Worm (Caenorhabditis elegans) whole organism, early embryonic: ENCODE measurements around the gene ZK154.5.

Experiments used
- B0310.2 ChIP-seq: sonication (generic microtip); optimal IDR thresholded peaks from 2 replicates; lab custom pipeline; 2016; ENCODE audit warnings: mild to moderate bottlenecking, missing genetic modification characterization, missing compliant biosample characterization
- F13C5.2 ChIP-seq: sonication (generic microtip); optimal IDR thresholded peaks from 2 replicates; lab custom pipeline; 2017; ENCODE audit warnings: mild to moderate bottlenecking, missing genetic modification characterization, inconsistent platforms, missing compliant biosample characterization
- aly-1 ChIP-seq: sonication (generic microtip); optimal IDR thresholded peaks from 2 replicates; lab custom pipeline; 2016; ENCODE audit warnings: missing genetic modification characterization, missing compliant biosample characterization
- ama-1 ChIP-seq: fragments of 150-350 bp; optimal IDR thresholded peaks from 2 replicates; lab custom pipeline; 2014
- ceh-13 ChIP-seq: fragments of 200-800 bp; sonication (Bioruptor generic); optimal IDR thresholded peaks from 2 replicates; lab custom pipeline; 2018; ENCODE audit warnings: mild to moderate bottlenecking, missing genetic modification characterization, missing compliant biosample characterization
- ceh-36 ChIP-seq: sonication (generic microtip); optimal IDR thresholded peaks from 2 replicates; lab custom pipeline; 2016; ENCODE audit warnings: missing genetic modification characterization, inconsistent platforms, missing compliant biosample characterization
- ets-7 ChIP-seq: sonication (generic microtip); optimal IDR thresholded peaks from 2 replicates; lab custom pipeline; 2016; ENCODE audit warnings: missing genotype, missing genetic modification characterization, missing compliant biosample characterization
- flt-1 ChIP-seq: fragments of 200-800 bp; sonication (Bioruptor generic); IDR thresholded peaks from 2 replicates; pipeline ENCODE4 v1.3.6; 2022; ENCODE audit warnings: missing genetic modification characterization, missing compliant biosample characterization
- hmbx-1 ChIP-seq: sonication (generic microtip); optimal IDR thresholded peaks from 2 replicates; lab custom pipeline; 2016; ENCODE audit warnings: mild to moderate bottlenecking, missing genetic modification characterization, missing compliant biosample characterization
- hmg-4 ChIP-seq: fragments of 200-800 bp; sonication (Bioruptor generic); optimal IDR thresholded peaks from 2 replicates; lab custom pipeline; 2018; ENCODE audit warnings: mild to moderate bottlenecking, missing genetic modification characterization, missing compliant biosample characterization
- hnd-1 ChIP-seq: sonication (generic microtip); optimal IDR thresholded peaks from 2 replicates; lab custom pipeline; 2016; ENCODE audit warnings: missing genetic modification characterization, missing compliant biosample characterization
- pes-1 ChIP-seq: fragments of 200-800 bp; sonication (Bioruptor generic); IDR thresholded peaks from 2 replicates; pipeline ENCODE4 v1.3.6; 2022; ENCODE audit warnings: missing genetic modification reagents, missing genetic modification characterization, missing compliant biosample characterization
- scrt-1 ChIP-seq: fragments of 200-800 bp; sonication (Bioruptor generic); IDR thresholded peaks from 2 replicates; pipeline ENCODE4 v1.3.6; 2022; ENCODE audit warnings: missing genetic modification characterization, missing compliant biosample characterization
- sea-1 ChIP-seq: fragments of 200-800 bp; sonication (Bioruptor generic); conservative IDR thresholded peaks from 2 replicates; pipeline ENCODE4 v1.3.6; 2022; ENCODE audit warnings: missing genetic modification characterization, missing compliant biosample characterization
- tbx-11 ChIP-seq: fragments of 200-800 bp; sonication (Bioruptor generic); IDR thresholded peaks from 2 replicates; pipeline ENCODE4 v1.3.6; 2022; ENCODE audit warnings: missing genetic modification characterization, missing compliant biosample characterization
- tbx-37 ChIP-seq: fragments of 200-800 bp; sonication (Bioruptor generic); conservative IDR thresholded peaks from 2 replicates; pipeline ENCODE4 v1.3.6; 2022; ENCODE audit warnings: missing genetic modification reagents, missing genetic modification characterization, missing compliant biosample characterization
- tra-4 ChIP-seq: sonication (generic microtip); optimal IDR thresholded peaks from 2 replicates; lab custom pipeline; 2017; ENCODE audit warnings: missing genetic modification characterization, missing compliant biosample characterization

The ZK154.5 gene

ce11 chrX:7779527-7780033, 8.2 kb downstream of the ZK154.5 start, which contains the start of gene ZK154.1:
TSS of gene ZK154.1 (plus strand) at chrX:7779577.
- TF ChIP-seq tbx-11 (GFP tag; lab: Robert Waterston, UW) = no peak
- TF ChIP-seq F13C5.2 (tag; lab: Kevin White, UChicago) = no peak
- TF ChIP-seq tbx-37 (GFP tag; lab: Robert Waterston, UW) = no peak
- no peak for TF ChIP-seq ama-1 (lab: Kevin White, UChicago)
- no peak for TF ChIP-seq hnd-1
- no peak for TF ChIP-seq tra-4 (tag; lab: Kevin White, UChicago)
- TF ChIP-seq B0310.2 (tag; lab: Kevin White, UChicago) = no peak
- no peak for TF ChIP-seq hmbx-1 (tag; lab: Kevin White, UChicago)
- TF ChIP-seq sea-1 (GFP tag; lab: Robert Waterston, UW) = no peak
- TF ChIP-seq flt-1 (GFP tag; lab: Robert Waterston, UW) = no peak
- no peak for TF ChIP-seq hmg-4 (GFP tag; lab: Kevin White, UChicago)
- no peak for TF ChIP-seq ets-7
- TF ChIP-seq scrt-1 (GFP tag; lab: Robert Waterston, UW) = no peak
- TF ChIP-seq ceh-36 (tag; lab: Kevin White, UChicago) = no peak
- TF ChIP-seq aly-1 (tag; lab: Kevin White, UChicago) = no peak
- no peak for TF ChIP-seq pes-1 (GFP tag; lab: Robert Waterston, UW)
- TF ChIP-seq ceh-13 (GFP tag; lab: Kevin White, UChicago) = no peak

ce11 chrX:7778786-7779185, 8.9 kb downstream of the ZK154.5 start:
- TF ChIP-seq scrt-1 (GFP tag; lab: Robert Waterston, UW) (no peak), F13C5.2 (tag; lab: Kevin White, UChicago) (no peak), tbx-37 (GFP tag; lab: Robert Waterston, UW) (no peak), B0310.2 (tag; lab: Kevin White, UChicago) (no peak), ceh-36 (tag; lab: Kevin White, UChicago) (no peak), hmg-4 (GFP tag; lab: Kevin White, UChicago) (no peak)

- no peak for TF ChIP-seq tbx-37 (GFP tag; lab: Robert Waterston, UW)
- no peak for TF ChIP-seq pes-1 (GFP tag; lab: Robert Waterston, UW)
- no peak for TF ChIP-seq ceh-36 (tag; lab: Kevin White, UChicago)
- no peak for TF ChIP-seq flt-1 (GFP tag; lab: Robert Waterston, UW)
- no peak for TF ChIP-seq sea-1 (GFP tag; lab: Robert Waterston, UW)
- TF ChIP-seq tbx-11 (GFP tag; lab: Robert Waterston, UW) = no peak
- no peak for TF ChIP-seq ceh-13 (GFP tag; lab: Kevin White, UChicago)
- no peak for TF ChIP-seq tra-4 (tag; lab: Kevin White, UChicago)
- no peak for TF ChIP-seq ama-1 (lab: Kevin White, UChicago)
- no peak for TF ChIP-seq hnd-1
- TF ChIP-seq hmg-4 (GFP tag; lab: Kevin White, UChicago) = no peak
- TF ChIP-seq aly-1 (tag; lab: Kevin White, UChicago) = no peak
- TF ChIP-seq ets-7 = no peak
- TF ChIP-seq B0310.2 (tag; lab: Kevin White, UChicago) = no peak
- no peak for TF ChIP-seq scrt-1 (GFP tag; lab: Robert Waterston, UW)
- no peak for TF ChIP-seq F13C5.2 (tag; lab: Kevin White, UChicago)
- no peak for TF ChIP-seq hmbx-1 (tag; lab: Kevin White, UChicago)
These were observed 11.2 kb downstream of the ZK154.5 start, which contains the start of gene mec-7 for ce11 chrX:7776509-7777001. TSS of gene mec-7 (minus strand) at chrX:7776689.

ce11 chrX:7773714-7774318, 13.9 kb downstream of the ZK154.5 start:
- TF ChIP-seq F13C5.2 (tag; lab: Kevin White, UChicago) (no peak), pes-1 (GFP tag; lab: Robert Waterston, UW) (0 out of 2 replicates have a peak, but pooled peaks have one; percentile 41), hnd-1 (no peak), hmbx-1 (tag; lab: Kevin White, UChicago) (no peak)

ce11 chrX:7752770-7753169, 35.0 kb downstream of the ZK154.5 start, which contains the start of gene deg-1:
TSS of gene deg-1 (plus strand) at chrX:7753070.
- no peak for TF ChIP-seq scrt-1 (GFP tag; lab: Robert Waterston, UW)
- TF ChIP-seq F13C5.2 (tag; lab: Kevin White, UChicago) = no peak
- no peak for TF ChIP-seq aly-1 (tag; lab: Kevin White, UChicago)
- TF ChIP-seq ceh-36 (tag; lab: Kevin White, UChicago) = no peak
- TF ChIP-seq hnd-1 = no peak
- TF ChIP-seq hmg-4 (GFP tag; lab: Kevin White, UChicago) = no peak
- no peak for TF ChIP-seq flt-1 (GFP tag; lab: Robert Waterston, UW)
- TF ChIP-seq sea-1 (GFP tag; lab: Robert Waterston, UW) = no peak
- no peak for TF ChIP-seq tbx-11 (GFP tag; lab: Robert Waterston, UW)
- TF ChIP-seq pes-1 (GFP tag; lab: Robert Waterston, UW) = no peak
- TF ChIP-seq ama-1 (lab: Kevin White, UChicago) = no peak
- no peak for TF ChIP-seq ets-7
- TF ChIP-seq hmbx-1 (tag; lab: Kevin White, UChicago) = no peak
- no peak for TF ChIP-seq B0310.2 (tag; lab: Kevin White, UChicago)
- no peak for TF ChIP-seq tra-4 (tag; lab: Kevin White, UChicago)
- TF ChIP-seq ceh-13 (GFP tag; lab: Kevin White, UChicago) = no peak
- no peak for TF ChIP-seq tbx-37 (GFP tag; lab: Robert Waterston, UW)

ce11 chrX:7750084-7750483, 37.7 kb downstream of the ZK154.5 start:
- TF ChIP-seq tra-4 (tag; lab: Kevin White, UChicago) = no peak

ce11 chrX:7745386-7745785, 42.3 kb downstream of the ZK154.5 start:
- TF ChIP-seq hnd-1 (no peak), pes-1 (GFP tag; lab: Robert Waterston, UW) (no peak), hmg-4 (GFP tag; lab: Kevin White, UChicago) (no peak), ceh-36 (tag; lab: Kevin White, UChicago) (no peak), scrt-1 (GFP tag; lab: Robert Waterston, UW) (no peak), aly-1 (tag; lab: Kevin White, UChicago) (no peak), tbx-11 (GFP tag; lab: Robert Waterston, UW) (no peak), sea-1 (GFP tag; lab: Robert Waterston, UW) (no peak), tbx-37 (GFP tag; lab: Robert Waterston, UW) (no peak), tra-4 (tag; lab: Kevin White, UChicago) (no peak), ama-1 (lab: Kevin White, UChicago) (no peak), B0310.2 (tag; lab: Kevin White, UChicago) (no peak), hmbx-1 (tag; lab: Kevin White, UChicago) (no peak), flt-1 (GFP tag; lab: Robert Waterston, UW) (no peak), F13C5.2 (tag; lab: Kevin White, UChicago) (no peak), ets-7 (no peak), ceh-13 (GFP tag; lab: Kevin White, UChicago) (no peak)
